Fruit fly (Drosophila melanogaster) whole organism, prepupa: ENCODE results near the gene CG42789.

Source experiments
- Blimp-1 ChIP-seq: fragments of 200-800 bp; sonication (Bioruptor generic); optimal IDR thresholded peaks from 3 replicates; lab custom pipeline; 2017; ENCODE audit warnings: missing biosample characterization, missing genetic modification characterization, mild to moderate bottlenecking, moderate library complexity, missing genetic modification reagents
- CG10631 ChIP-seq: fragments of 200-800 bp; sonication (Bioruptor generic); optimal IDR thresholded peaks from 2 replicates; lab custom pipeline; 2016; ENCODE audit warnings: missing biosample characterization, missing genetic modification characterization
- CG10669 ChIP-seq: fragments of 200-800 bp; sonication (Bioruptor generic); optimal IDR thresholded peaks from 3 replicates; lab custom pipeline; 2018; ENCODE audit warnings: missing biosample characterization, mild to moderate bottlenecking, missing genetic modification characterization, moderate library complexity
- CG11762 ChIP-seq: fragments of 200-800 bp; sonication (Bioruptor generic); optimal IDR thresholded peaks from 3 replicates; lab custom pipeline; 2016; ENCODE audit warnings: missing biosample characterization, missing genetic modification characterization; ENCODE audit not compliant: insufficient read depth
- CG11902 ChIP-seq: fragments of 200-800 bp; sonication (Bioruptor generic); optimal IDR thresholded peaks from 3 replicates; lab custom pipeline; 2016; ENCODE audit warnings: missing biosample characterization, missing genetic modification characterization
- CG15336 ChIP-seq: fragments of 200-800 bp; sonication (Bioruptor generic); IDR thresholded peaks from 2 replicates; pipeline ENCODE4 v1.3.6; 2022; ENCODE audit warnings: missing biosample characterization, missing genetic modification characterization
- CG16779 ChIP-seq: fragments of 200-800 bp; sonication (Bioruptor generic); optimal IDR thresholded peaks from 3 replicates; lab custom pipeline; 2017; ENCODE audit warnings: missing biosample characterization, mild to moderate bottlenecking, missing genetic modification characterization
- CG3032 ChIP-seq: fragments of 200-800 bp; optimal IDR thresholded peaks from 2 replicates; lab custom pipeline; 2019; ENCODE audit warnings: missing biosample characterization, mild to moderate bottlenecking, missing genetic modification characterization, moderate library complexity
- CG32006 ChIP-seq: fragments of 200-800 bp; sonication (Bioruptor generic); optimal IDR thresholded peaks from 3 replicates; lab custom pipeline; 2017; ENCODE audit warnings: missing biosample characterization, mild to moderate bottlenecking, missing genetic modification characterization
- CG34406 ChIP-seq: fragments of 200-800 bp; sonication (Bioruptor generic); optimal IDR thresholded peaks from 3 replicates; lab custom pipeline; 2016; ENCODE audit warnings: missing biosample characterization, missing genetic modification characterization
- CG3919 ChIP-seq: fragments of 200-800 bp; sonication (Bioruptor generic); optimal IDR thresholded peaks from 3 replicates; lab custom pipeline; 2016; ENCODE audit warnings: missing biosample characterization, missing genetic modification characterization
- CG4318 ChIP-seq: fragments of 200-800 bp; sonication (Bioruptor generic); optimal IDR thresholded peaks from 3 replicates; lab custom pipeline; 2017; ENCODE audit warnings: missing biosample characterization, mild to moderate bottlenecking, missing genetic modification characterization
- CG6163 ChIP-seq: fragments of 200-800 bp; sonication (Bioruptor generic); IDR thresholded peaks from 3 replicates; pipeline ENCODE4 v1.3.6; 2022; ENCODE audit warnings: missing biosample characterization, missing genetic modification characterization
- CG6276 ChIP-seq: fragments of 200-800 bp; sonication (Bioruptor generic); optimal IDR thresholded peaks from 2 replicates; lab custom pipeline; 2017; ENCODE audit warnings: missing biosample characterization, mild to moderate bottlenecking, missing genetic modification characterization
- CG6792 ChIP-seq: fragments of 200-800 bp; sonication (Bioruptor generic); optimal IDR thresholded peaks from 3 replicates; lab custom pipeline; 2016; ENCODE audit warnings: missing biosample characterization, missing genetic modification characterization
- CG6808 ChIP-seq: fragments of 200-800 bp; sonication (Bioruptor generic); optimal IDR thresholded peaks from 3 replicates; lab custom pipeline; 2017; ENCODE audit warnings: missing biosample characterization, missing genetic modification characterization, mild to moderate bottlenecking, moderate library complexity, missing genetic modification reagents
- CG6854 ChIP-seq: fragments of 200-800 bp; sonication (Bioruptor generic); optimal IDR thresholded peaks from 2 replicates; lab custom pipeline; 2017; ENCODE audit warnings: missing biosample characterization, mild to moderate bottlenecking, missing genetic modification characterization
- CG8119 ChIP-seq: fragments of 200-800 bp; sonication (Bioruptor generic); IDR thresholded peaks from 3 replicates; pipeline ENCODE4 v1.3.6; 2022; ENCODE audit warnings: missing biosample characterization, missing genetic modification characterization
- CG8319 ChIP-seq: fragments of 200-800 bp; sonication (Bioruptor generic); optimal IDR thresholded peaks from 3 replicates; lab custom pipeline; 2016; ENCODE audit warnings: missing biosample characterization, missing genetic modification characterization
- CG8632 ChIP-seq: fragments of 200-800 bp; sonication (Bioruptor generic); optimal IDR thresholded peaks from 3 replicates; lab custom pipeline; 2016; ENCODE audit warnings: missing biosample characterization, missing genetic modification characterization
- CG9139 ChIP-seq: fragments of 200-800 bp; sonication (Bioruptor generic); optimal IDR thresholded peaks from 3 replicates; lab custom pipeline; 2017; ENCODE audit warnings: missing biosample characterization, mild to moderate bottlenecking, missing genetic modification characterization
- Eip75B ChIP-seq: fragments of 200-800 bp; sonication (Bioruptor generic); optimal IDR thresholded peaks from 3 replicates; lab custom pipeline; 2016; ENCODE audit warnings: missing biosample characterization, missing genetic modification characterization
- Eip78C ChIP-seq: fragments of 200-800 bp; sonication (Bioruptor generic); peaks from one replicate; lab custom pipeline; 2016; ENCODE audit warnings: missing biosample characterization, missing genetic modification characterization
- Eip93F ChIP-seq: fragments of 200-800 bp; sonication (Bioruptor generic); optimal IDR thresholded peaks from 2 replicates; lab custom pipeline; 2016; ENCODE audit warnings: missing biosample characterization, mild to moderate bottlenecking, missing genetic modification characterization
- Ets21C ChIP-seq: fragments of 200-800 bp; sonication (Bioruptor generic); optimal IDR thresholded peaks from 3 replicates; lab custom pipeline; 2016; ENCODE audit warnings: missing biosample characterization, missing genetic modification characterization
- Ets96B ChIP-seq: fragments of 200-800 bp; optimal IDR thresholded peaks from 2 replicates; lab custom pipeline; 2019; ENCODE audit warnings: missing biosample characterization, mild to moderate bottlenecking, missing genetic modification characterization, moderate library complexity
- Hr38 ChIP-seq: sonication (Bioruptor generic); optimal IDR thresholded peaks from 2 replicates; lab custom pipeline; 2016; ENCODE audit warnings: missing biosample characterization, missing genetic modification characterization
- Hr39 ChIP-seq: fragments of 200-800 bp; sonication (Bioruptor generic); optimal IDR thresholded peaks from 2 replicates; lab custom pipeline; 2016; ENCODE audit warnings: missing biosample characterization, missing genetic modification characterization
- Met ChIP-seq: fragments of 200-800 bp; sonication (Bioruptor generic); optimal IDR thresholded peaks from 3 replicates; lab custom pipeline; 2016; ENCODE audit warnings: missing biosample characterization, missing genetic modification characterization
- OdsH ChIP-seq: fragments of 200-800 bp; sonication (Bioruptor generic); optimal IDR thresholded peaks from 3 replicates; lab custom pipeline; 2016; ENCODE audit warnings: missing biosample characterization, missing genetic modification characterization
- Sox102F ChIP-seq: fragments of 200-800 bp; sonication (Bioruptor generic); optimal IDR thresholded peaks from 2 replicates; lab custom pipeline; 2016; ENCODE audit warnings: missing biosample characterization, mild to moderate bottlenecking, missing genetic modification characterization
- Sox14 ChIP-seq: fragments of 200-800 bp; sonication (Bioruptor generic); optimal IDR thresholded peaks from 3 replicates; lab custom pipeline; 2016; ENCODE audit warnings: missing biosample characterization, missing genetic modification characterization
- Sox15 ChIP-seq: fragments of 200-800 bp; sonication (Bioruptor generic); optimal IDR thresholded peaks from 3 replicates; lab custom pipeline; 2016; ENCODE audit warnings: missing biosample characterization, missing genetic modification characterization
- achi ChIP-seq: fragments of 200-800 bp; sonication (Bioruptor generic); optimal IDR thresholded peaks from 3 replicates; lab custom pipeline; 2016; ENCODE audit warnings: missing biosample characterization, missing genetic modification characterization
- acj6 ChIP-seq: fragments of 200-800 bp; sonication (Bioruptor generic); optimal IDR thresholded peaks from 3 replicates; lab custom pipeline; 2016; ENCODE audit warnings: missing biosample characterization, missing genetic modification characterization
- cyc ChIP-seq: fragments of 200-800 bp; sonication (Bioruptor generic); optimal IDR thresholded peaks from 3 replicates; lab custom pipeline; 2016; ENCODE audit warnings: missing biosample characterization, missing genetic modification characterization
- dsx ChIP-seq: fragments of 200-800 bp; optimal IDR thresholded peaks from 3 replicates; lab custom pipeline; 2019; ENCODE audit warnings: missing biosample characterization, mild to moderate bottlenecking, missing genetic modification characterization, moderate library complexity; ENCODE audit not compliant: poor library complexity, severe bottlenecking
- eg ChIP-seq: fragments of 200-800 bp; sonication (Bioruptor generic); IDR thresholded peaks from 3 replicates; pipeline ENCODE4 v1.3.6; 2022; ENCODE audit warnings: missing biosample characterization, missing genetic modification characterization
- fd59A ChIP-seq: fragments of 200-800 bp; sonication (Bioruptor generic); optimal IDR thresholded peaks from 2 replicates; lab custom pipeline; 2017; ENCODE audit warnings: missing biosample characterization, mild to moderate bottlenecking, missing genetic modification characterization, missing genetic modification reagents
- fd85E ChIP-seq: fragments of 200-800 bp; sonication (Bioruptor generic); optimal IDR thresholded peaks from 3 replicates; lab custom pipeline; 2016; ENCODE audit warnings: missing biosample characterization, missing genetic modification characterization
- lz ChIP-seq: fragments of 200-800 bp; sonication (Bioruptor generic); optimal IDR thresholded peaks from 3 replicates; lab custom pipeline; 2016; ENCODE audit warnings: missing biosample characterization, missing genetic modification characterization
- net ChIP-seq: fragments of 200-800 bp; sonication (Bioruptor generic); optimal IDR thresholded peaks from 3 replicates; lab custom pipeline; 2016; ENCODE audit warnings: missing biosample characterization, missing genetic modification characterization
- pdm3 ChIP-seq: fragments of 200-800 bp; sonication (Bioruptor generic); optimal IDR thresholded peaks from 3 replicates; lab custom pipeline; 2016; ENCODE audit warnings: missing biosample characterization, missing genetic modification characterization
- salr ChIP-seq, 2 experiments: fragments of 200-800 bp; sonication (Bioruptor generic); optimal IDR thresholded peaks; 3 replicates each; lab custom pipeline; 2016 to 2018; ENCODE audit warnings: missing biosample characterization in 2 of 2, missing genetic modification characterization in 2 of 2, mild to moderate bottlenecking in 1 of 2
- spab ChIP-seq: fragments of 200-800 bp; sonication (Bioruptor generic); optimal IDR thresholded peaks from 2 replicates; lab custom pipeline; 2017; ENCODE audit warnings: missing biosample characterization, mild to moderate bottlenecking, missing genetic modification characterization, missing genetic modification reagents
- ss ChIP-seq, 2 experiments: fragments of 200-800 bp; sonication (Bioruptor generic); optimal IDR thresholded peaks; 2 replicates in 1 of 2; 3 replicates in 1 of 2; lab custom pipeline; 2017 to 2018; ENCODE audit warnings: mild to moderate bottlenecking in 2 of 2, missing biosample characterization in 2 of 2, missing genetic modification characterization in 2 of 2, moderate library complexity in 1 of 2
- svp ChIP-seq: fragments of 200-800 bp; sonication (Bioruptor generic); peaks from one replicate; lab custom pipeline; 2016; ENCODE audit warnings: missing biosample characterization, missing genetic modification characterization
- topi ChIP-seq: fragments of 200-800 bp; sonication (Bioruptor generic); optimal IDR thresholded peaks from 3 replicates; lab custom pipeline; 2016; ENCODE audit warnings: missing biosample characterization, missing genetic modification characterization
- vri ChIP-seq: fragments of 200-800 bp; sonication (Bioruptor generic); optimal IDR thresholded peaks from 3 replicates; lab custom pipeline; 2016; ENCODE audit warnings: missing biosample characterization, mild to moderate bottlenecking, missing genetic modification characterization

The CG42789 gene

DNA sequence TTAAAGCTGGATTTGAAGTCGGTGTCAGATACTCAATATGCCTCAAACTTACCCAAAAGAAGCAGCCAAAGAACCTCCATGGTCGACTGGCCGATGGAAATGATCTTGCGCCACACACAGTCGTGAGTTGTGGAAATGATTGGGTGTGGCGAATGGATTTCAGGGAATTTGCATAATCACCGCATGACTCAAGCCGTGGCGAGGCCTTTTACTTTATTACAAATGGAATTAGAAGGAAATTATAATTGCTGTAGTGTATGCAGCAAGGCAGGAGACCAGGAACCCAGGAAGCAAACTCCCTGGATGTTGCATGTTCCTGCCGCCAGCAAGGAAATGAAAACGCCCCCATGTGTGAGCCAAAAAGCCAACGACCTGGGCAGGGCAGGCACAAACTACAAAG is at the start of gene CG42789:
TSS of gene CG42789 (minus strand) at position 101 of the 400 bp plus-strand sequence.
- TF ChIP-seq CG11762 (GFP tag; lab: Kevin White, UChicago) (no peak), CG8119 (GFP tag; lab: Robert Waterston, UW) (no peak), CG3032 (tag; lab: Kevin White, UChicago) (no peak), vri (GFP tag; lab: Kevin White, UChicago) (no peak), achi (no peak), svp (GFP tag; lab: Kevin White, UChicago) (no peak), CG34406 (no peak), CG6163 (GFP tag; lab: Robert Waterston, UW) (no peak), CG6792 (no peak), CG16779 (tag; lab: Kevin White, UChicago) (no peak), fd59A (GFP tag; lab: Kevin White, UChicago) (no peak), Hr38 (GFP tag; lab: Kevin White, UChicago) (no peak), CG3919 (GFP tag; lab: Kevin White, UChicago) (no peak), Sox14 (no peak), CG8632 (GFP tag; lab: Kevin White, UChicago) (no peak), eg (GFP tag; lab: Robert Waterston, UW) (no peak), CG6854 (GFP tag; lab: Kevin White, UChicago) (no peak), CG32006 (GFP tag; lab: Kevin White, UChicago) (no peak), Sox15 (GFP tag; lab: Kevin White, UChicago) (no peak), CG11902 (no peak)

DNA sequence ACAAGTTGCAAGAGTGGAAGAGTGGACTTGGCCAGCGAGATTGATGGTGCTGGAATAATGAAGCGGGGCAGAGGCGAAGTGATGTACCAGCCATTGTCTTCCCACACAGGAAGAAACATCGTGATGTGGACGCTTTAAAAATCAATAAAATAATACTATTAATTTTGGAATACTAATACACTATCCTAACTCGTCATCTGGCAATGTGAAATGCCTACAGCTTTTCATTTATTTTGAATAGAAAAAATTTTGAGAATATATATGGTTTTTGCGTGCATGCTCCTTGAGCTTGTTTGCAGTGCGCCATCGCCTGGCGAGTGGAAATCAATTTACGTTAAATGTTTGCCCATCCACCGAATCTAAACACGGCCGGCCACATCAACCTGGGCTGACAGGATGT is 47.9 kb upstream of the CG42789 start:
- TF ChIP-seq Eip93F (GFP tag; lab: Kevin White, UChicago) = no peak
- peak; percentile 52 for TF ChIP-seq CG4318 (GFP tag; lab: Kevin White, UChicago)
- TF ChIP-seq CG3032 (tag; lab: Kevin White, UChicago) = peak; percentile 63
- peak; percentile 87 for TF ChIP-seq Eip78C (GFP tag; lab: Kevin White, UChicago)
- peak; percentile 78 for TF ChIP-seq Ets96B (tag; lab: Kevin White, UChicago)
- no peak for TF ChIP-seq lz (GFP tag; lab: Kevin White, UChicago)
- TF ChIP-seq CG6854 (GFP tag; lab: Kevin White, UChicago) = no peak
- peak; percentile 65 for TF ChIP-seq CG10669 (GFP tag; lab: Kevin White, UChicago)
- peak; percentile 64 for TF ChIP-seq spab (GFP tag; lab: Kevin White, UChicago)
- TF ChIP-seq Ets21C (GFP tag; lab: Kevin White, UChicago) = no peak
- TF ChIP-seq CG6276 (GFP tag; lab: Kevin White, UChicago) = peak; percentile 22
- no peak for TF ChIP-seq Blimp-1
- no peak for TF ChIP-seq CG11902
- peak; percentile 74 for TF ChIP-seq CG15336 (GFP tag; lab: Robert Waterston, UW)
- peak; percentile 18 for TF ChIP-seq CG9139
- TF ChIP-seq fd85E (GFP tag; lab: Kevin White, UChicago) = no peak
- TF ChIP-seq acj6 (GFP tag; lab: Kevin White, UChicago) = peak; percentile 67
- no peak for TF ChIP-seq Sox15 (GFP tag; lab: Kevin White, UChicago)
- TF ChIP-seq CG8319 = peak; percentile 7
- no peak for TF ChIP-seq Hr39 (GFP tag; lab: Kevin White, UChicago)
- TF ChIP-seq ss (GFP tag; optimal IDR thresholded peaks at IDR 0.05; lab: Kevin White, UChicago) = peak in 1 of 2 experiments; percentile 32
- peak; percentile 39 for TF ChIP-seq net (GFP tag; lab: Kevin White, UChicago)
- peak; percentile 60 for TF ChIP-seq OdsH (GFP tag; lab: Kevin White, UChicago)
- TF ChIP-seq CG10631 (GFP tag; lab: Kevin White, UChicago) = peak; percentile 79
- TF ChIP-seq dsx (GFP tag; lab: Kevin White, UChicago) = peak; percentile 34
- peak; percentile 73; the same call in 2 of the 3 replicates for TF ChIP-seq CG6163 (GFP tag; lab: Robert Waterston, UW)
- TF ChIP-seq salr (GFP tag; optimal IDR thresholded peaks at IDR 0.05; lab: Kevin White, UChicago) = peak in 1 of 2 experiments; percentile 47
- TF ChIP-seq achi = peak; percentile 59
- peak; percentile 3 for TF ChIP-seq topi (GFP tag; lab: Kevin White, UChicago)
- peak; percentile 62 for TF ChIP-seq pdm3 (GFP tag; lab: Kevin White, UChicago)
- peak; percentile 54 for TF ChIP-seq Eip75B (GFP tag; lab: Kevin White, UChicago)
- TF ChIP-seq CG6808 (GFP tag; lab: Kevin White, UChicago) = peak; percentile 51
- peak; percentile 67 for TF ChIP-seq fd59A (GFP tag; lab: Kevin White, UChicago)
- no peak for TF ChIP-seq Hr38 (GFP tag; lab: Kevin White, UChicago)
- TF ChIP-seq Met = peak; percentile 15
- peak; percentile 14 for TF ChIP-seq CG34406
- peak; percentile 29 for TF ChIP-seq CG8632 (GFP tag; lab: Kevin White, UChicago)
- TF ChIP-seq Sox102F (GFP tag; lab: Kevin White, UChicago) = no peak
- TF ChIP-seq eg (GFP tag; lab: Robert Waterston, UW) = 0 out of 3 replicates have a peak, but pooled peaks have one; percentile 43
- no peak for TF ChIP-seq cyc (GFP tag; lab: Kevin White, UChicago)
